Fruit fly (Drosophila melanogaster) whole organism, embryonic: ENCODE results near the gene CG9166.

ENCODE experiments used
- Atf-2 ChIP-seq: fragments of 200-800 bp; sonication (Bioruptor generic); optimal IDR thresholded peaks from 2 replicates; lab custom pipeline; 2016; ENCODE audit warnings: missing biosample characterization, missing genetic modification characterization
- CG10654 ChIP-seq: fragments of 200-800 bp; sonication (Bioruptor generic); optimal IDR thresholded peaks from 2 replicates; lab custom pipeline; 2016; ENCODE audit warnings: missing biosample characterization, missing genetic modification characterization
- CG11398 ChIP-seq: fragments of 200-800 bp; sonication (Bioruptor generic); optimal IDR thresholded peaks from 2 replicates; lab custom pipeline; 2016; ENCODE audit warnings: missing biosample characterization, missing genetic modification characterization
- CG14441 ChIP-seq: fragments of 200-800 bp; sonication (Bioruptor generic); IDR thresholded peaks from 2 replicates; pipeline ENCODE4 v1.3.6; 2022; ENCODE audit warnings: missing biosample characterization, missing genetic modification characterization
- CG15601 ChIP-seq: fragments of 200-800 bp; sonication (Bioruptor generic); optimal IDR thresholded peaks from 3 replicates; lab custom pipeline; 2019; ENCODE audit warnings: missing biosample characterization, mild to moderate bottlenecking, missing genetic modification characterization, moderate library complexity
- CG1602 ChIP-seq: fragments of 200-800 bp; sonication (Bioruptor generic); optimal IDR thresholded peaks from 3 replicates; lab custom pipeline; 2016; ENCODE audit warnings: missing biosample characterization, missing genetic modification characterization
- CG1647 ChIP-seq: fragments of 200-800 bp; sonication (Bioruptor generic); optimal IDR thresholded peaks from 3 replicates; lab custom pipeline; 2016; ENCODE audit warnings: missing biosample characterization, missing genetic modification characterization
- CG16863 ChIP-seq: fragments of 200-800 bp; sonication (Bioruptor generic); optimal IDR thresholded peaks from 3 replicates; lab custom pipeline; 2016; ENCODE audit warnings: missing biosample characterization, missing genetic modification characterization
- CG17385 ChIP-seq: fragments of 200-800 bp; sonication (Bioruptor generic); optimal IDR thresholded peaks from 3 replicates; lab custom pipeline; 2018; ENCODE audit warnings: missing biosample characterization, mild to moderate bottlenecking, missing genetic modification characterization
- CG17802 ChIP-seq: fragments of 200-800 bp; sonication (Bioruptor generic); optimal IDR thresholded peaks from 2 replicates; lab custom pipeline; 2018; ENCODE audit warnings: missing biosample characterization, mild to moderate bottlenecking, missing genetic modification characterization, moderate library complexity
- CG17829 ChIP-seq: fragments of 200-800 bp; optimal IDR thresholded peaks from 2 replicates; lab custom pipeline; 2019; ENCODE audit warnings: missing biosample characterization, mild to moderate bottlenecking, missing genetic modification characterization, moderate library complexity
- CG18599 ChIP-seq: fragments of 200-800 bp; sonication (Bioruptor generic); optimal IDR thresholded peaks from 3 replicates; lab custom pipeline; 2017; ENCODE audit warnings: missing biosample characterization, missing genetic modification characterization, mild to moderate bottlenecking, moderate library complexity, missing genetic modification reagents
- CG2202 ChIP-seq: fragments of 200-800 bp; sonication (Bioruptor generic); optimal IDR thresholded peaks from 2 replicates; lab custom pipeline; 2018; ENCODE audit warnings: missing biosample characterization, mild to moderate bottlenecking, missing genetic modification characterization
- CG2678 ChIP-seq: fragments of 200-800 bp; sonication (Bioruptor generic); optimal IDR thresholded peaks from 3 replicates; lab custom pipeline; 2019; ENCODE audit warnings: missing biosample characterization, mild to moderate bottlenecking, missing genetic modification characterization, moderate library complexity
- CG2875 ChIP-seq: fragments of 200-800 bp; sonication (Bioruptor generic); optimal IDR thresholded peaks from 2 replicates; lab custom pipeline; 2017; ENCODE audit warnings: missing biosample characterization, mild to moderate bottlenecking, missing genetic modification characterization, missing genetic modification reagents
- CG31441 ChIP-seq: fragments of 200-800 bp; sonication (Bioruptor generic); IDR thresholded peaks from 2 replicates; pipeline ENCODE4 v1.3.6; 2022; ENCODE audit warnings: missing biosample characterization, missing genetic modification characterization
- CG32532 ChIP-seq: fragments of 200-800 bp; sonication (Bioruptor generic); IDR thresholded peaks from 2 replicates; pipeline ENCODE4 v1.3.6; 2022; ENCODE audit warnings: missing biosample characterization, missing genetic modification characterization
- CG3847 ChIP-seq: fragments of 200-800 bp; sonication (Bioruptor generic); IDR thresholded peaks from 2 replicates; pipeline ENCODE4 v1.3.6; 2022; ENCODE audit warnings: missing biosample characterization, missing genetic modification characterization
- CG5953 ChIP-seq: fragments of 200-800 bp; sonication (Bioruptor generic); IDR thresholded peaks from 2 replicates; pipeline ENCODE4 v1.3.6; 2022; ENCODE audit warnings: missing biosample characterization, missing genetic modification characterization
- CG7372 ChIP-seq: fragments of 200-800 bp; sonication (Bioruptor generic); IDR thresholded peaks from 2 replicates; pipeline ENCODE4 v1.3.6; 2022; ENCODE audit warnings: missing biosample characterization, missing genetic modification characterization
- CG7839 ChIP-seq: fragments of 200-800 bp; sonication (Bioruptor generic); optimal IDR thresholded peaks from 3 replicates; lab custom pipeline; 2018; ENCODE audit warnings: missing biosample characterization, mild to moderate bottlenecking, missing genetic modification characterization, moderate library complexity
- CG8281 ChIP-seq: fragments of 200-800 bp; sonication (Bioruptor generic); optimal IDR thresholded peaks from 2 replicates; lab custom pipeline; 2018; ENCODE audit warnings: missing biosample characterization, mild to moderate bottlenecking, missing genetic modification characterization, moderate library complexity
- CG8359 ChIP-seq: fragments of 200-800 bp; sonication (Bioruptor generic); optimal IDR thresholded peaks from 2 replicates; lab custom pipeline; 2017; ENCODE audit warnings: missing biosample characterization, mild to moderate bottlenecking, missing genetic modification characterization, borderline replicate concordance
- CoRest ChIP-seq: fragments of 200-800 bp; sonication (Bioruptor generic); optimal IDR thresholded peaks from 3 replicates; lab custom pipeline; 2018; ENCODE audit warnings: missing biosample characterization, mild to moderate bottlenecking, missing genetic modification characterization, moderate library complexity
- Dll ChIP-seq: fragments of 200-800 bp; sonication (Bioruptor generic); IDR thresholded peaks from 4 replicates; pipeline ENCODE4 v1.3.6; 2022; ENCODE audit warnings: missing biosample characterization, missing genetic modification characterization; ENCODE audit not compliant: partially characterized antibody
- Drgx ChIP-seq: fragments of 200-800 bp; sonication (Bioruptor generic); IDR thresholded peaks from 2 replicates; pipeline ENCODE4 v1.3.6; 2022; ENCODE audit warnings: missing biosample characterization, missing genetic modification characterization
- E2f1 ChIP-seq: fragments of 200-800 bp; sonication (Bioruptor generic); IDR thresholded peaks from 2 replicates; pipeline ENCODE4 v1.3.6; 2022; ENCODE audit warnings: missing biosample characterization, missing genetic modification characterization
- Fer1 ChIP-seq: fragments of 200-800 bp; sonication (Bioruptor generic); optimal IDR thresholded peaks from 2 replicates; lab custom pipeline; 2017; ENCODE audit warnings: missing biosample characterization, mild to moderate bottlenecking, missing genetic modification characterization
- Sox100B ChIP-seq: fragments of 200-800 bp; sonication (Bioruptor generic); optimal IDR thresholded peaks from 3 replicates; lab custom pipeline; 2018; ENCODE audit warnings: missing biosample characterization, mild to moderate bottlenecking, missing genetic modification characterization
- al ChIP-seq: fragments of 200-800 bp; sonication (Bioruptor generic); IDR thresholded peaks from 2 replicates; pipeline ENCODE4 v1.3.6; 2022; ENCODE audit warnings: missing biosample characterization, missing genetic modification characterization
- ara ChIP-seq: fragments of 200-800 bp; sonication (Bioruptor generic); IDR thresholded peaks from 2 replicates; pipeline ENCODE4 v1.3.6; 2022; ENCODE audit warnings: missing biosample characterization, missing genetic modification characterization
- ash1 ChIP-seq: fragments of 200-800 bp; sonication (Bioruptor generic); optimal IDR thresholded peaks from 2 replicates; lab custom pipeline; 2018; ENCODE audit warnings: missing biosample characterization, mild to moderate bottlenecking, missing genetic modification characterization
- bab2 ChIP-seq: fragments of 200-800 bp; sonication (Bioruptor generic); optimal IDR thresholded peaks from 2 replicates; lab custom pipeline; 2016; ENCODE audit warnings: missing biosample characterization, missing genetic modification characterization
- bbx ChIP-seq: fragments of 200-800 bp; sonication (Bioruptor generic); IDR thresholded peaks from 2 replicates; pipeline ENCODE4 v1.3.6; 2022; ENCODE audit warnings: missing biosample characterization, missing genetic modification characterization; ENCODE audit not compliant: partially characterized antibody
- gcm ChIP-seq: fragments of 200-800 bp; sonication (Bioruptor generic); optimal IDR thresholded peaks from 2 replicates; lab custom pipeline; 2019; ENCODE audit warnings: missing biosample characterization, mild to moderate bottlenecking, missing genetic modification characterization, moderate library complexity
- hb ChIP-seq: fragments of 200-800 bp; sonication (Bioruptor generic); IDR thresholded peaks from 3 replicates; pipeline ENCODE4 v1.3.6; 2022; ENCODE audit warnings: missing biosample characterization, missing genetic modification characterization; ENCODE audit not compliant: partially characterized antibody
- kah ChIP-seq: fragments of 200-800 bp; sonication (Bioruptor generic); optimal IDR thresholded peaks from 2 replicates; lab custom pipeline; 2018; ENCODE audit warnings: missing biosample characterization, mild to moderate bottlenecking, missing genetic modification characterization
- lmd ChIP-seq: fragments of 200-800 bp; sonication (Bioruptor generic); IDR thresholded peaks from 2 replicates; pipeline ENCODE4 v1.3.6; 2022; ENCODE audit warnings: missing biosample characterization, missing genetic modification characterization
- pb ChIP-seq: fragments of 200-800 bp; sonication (Bioruptor generic); optimal IDR thresholded peaks from 3 replicates; lab custom pipeline; 2016; ENCODE audit warnings: missing biosample characterization, missing genetic modification characterization
- pum ChIP-seq: fragments of 200-800 bp; sonication (Bioruptor generic); optimal IDR thresholded peaks from 2 replicates; lab custom pipeline; 2016; ENCODE audit warnings: missing biosample characterization, missing genetic modification characterization
- repo ChIP-seq: fragments of 200-800 bp; sonication (Bioruptor generic); optimal IDR thresholded peaks from 2 replicates; lab custom pipeline; 2016; ENCODE audit warnings: missing biosample characterization, missing genetic modification characterization
- sens ChIP-seq: fragments of 200-800 bp; sonication (Bioruptor generic); peaks from one replicate; lab custom pipeline; 2016; ENCODE audit warnings: missing biosample characterization, missing genetic modification characterization
- sim ChIP-seq: fragments of 200-800 bp; sonication (Bioruptor generic); IDR thresholded peaks from 2 replicates; pipeline ENCODE4 v1.3.6; 2022; ENCODE audit warnings: missing biosample characterization, missing genetic modification characterization
- sna ChIP-seq: fragments of 200-800 bp; sonication (Bioruptor generic); IDR thresholded peaks from 2 replicates; pipeline ENCODE4 v1.3.6; 2022; ENCODE audit warnings: missing biosample characterization, missing genetic modification characterization; ENCODE audit not compliant: partially characterized antibody
- ssp ChIP-seq: fragments of 200-800 bp; sonication (Bioruptor generic); IDR thresholded peaks from 2 replicates; pipeline ENCODE4 v1.3.6; 2022; ENCODE audit warnings: missing biosample characterization, missing genetic modification characterization
- tna ChIP-seq: fragments of 200-800 bp; sonication (Bioruptor generic); IDR thresholded peaks from 2 replicates; pipeline ENCODE4 v1.3.6; 2022; ENCODE audit warnings: missing biosample characterization, missing genetic modification characterization; ENCODE audit not compliant: partially characterized antibody
- unpg ChIP-seq: fragments of 200-800 bp; sonication (Bioruptor generic); optimal IDR thresholded peaks from 3 replicates; lab custom pipeline; 2018; ENCODE audit warnings: missing biosample characterization, mild to moderate bottlenecking, missing genetic modification characterization, moderate library complexity
- z ChIP-seq: fragments of 200-800 bp; sonication (Bioruptor generic); IDR thresholded peaks from 3 replicates; pipeline ENCODE4 v1.3.6; 2022; ENCODE audit warnings: missing biosample characterization, missing genetic modification characterization

Gene CG9166

dm6 chr3L:1376014-1376745 is 25.3 kb downstream of the CG9166 start (continued):
- peak; percentile 22 for TF ChIP-seq Sox100B
- no peak for TF ChIP-seq ash1 (GFP tag; lab: Kevin White, UChicago)
- peak; percentile 69 for TF ChIP-seq E2f1
- peak; percentile 65 for TF ChIP-seq CG14441 (GFP tag; lab: Robert Waterston, UW)
- peak; percentile 6 for TF ChIP-seq CG18599 (GFP tag; lab: Kevin White, UChicago)
- peak; percentile 20; the same call in 1 of the 2 replicates for TF ChIP-seq CG32532
- TF ChIP-seq sim = no peak
- peak; percentile 93 for TF ChIP-seq sens
- no peak for TF ChIP-seq CG8281 (tag; lab: Kevin White, UChicago)
- TF ChIP-seq tna (GFP tag; lab: Robert Waterston, UW) = peak; percentile 43; the same call in 1 of the 2 replicates
- peak; percentile 50; the same call in 1 of the 2 replicates for TF ChIP-seq bbx
- peak; percentile 20 for TF ChIP-seq CG11398 (GFP tag; lab: Kevin White, UChicago)
- peak; percentile 69; the same call in 1 of the 2 replicates for TF ChIP-seq ara (GFP tag; lab: Robert Waterston, UW)
- TF ChIP-seq CG31441 (GFP tag; lab: Robert Waterston, UW) = peak; percentile 74
- TF ChIP-seq repo = peak; percentile 34
- TF ChIP-seq pb = no peak
- peak; percentile 83 for TF ChIP-seq Drgx (GFP tag; lab: Robert Waterston, UW)
- TF ChIP-seq CG17802 (tag; lab: Kevin White, UChicago) = no peak
- TF ChIP-seq kah = no peak
- no peak for TF ChIP-seq CG2202 (tag; lab: Kevin White, UChicago)
- 0 out of 2 replicates have a peak, but pooled peaks have one; percentile 12 for TF ChIP-seq CG3847 (GFP tag; lab: Robert Waterston, UW)
- 0 out of 2 replicates have a peak, but pooled peaks have one; percentile 6 for TF ChIP-seq al (GFP tag; lab: Robert Waterston, UW)
- peak; percentile 66 for TF ChIP-seq unpg
- 0 out of 2 replicates have a peak, but pooled peaks have one; percentile 30 for TF ChIP-seq CG7372 (GFP tag; lab: Robert Waterston, UW)
- no peak for TF ChIP-seq Atf-2 (GFP tag; lab: Kevin White, UChicago)
- TF ChIP-seq CG15601 (tag; lab: Kevin White, UChicago) = peak; percentile 41
- TF ChIP-seq CG8359 (GFP tag; lab: Kevin White, UChicago) = no peak
- TF ChIP-seq CG17385 (GFP tag; lab: Kevin White, UChicago) = peak; percentile 49
- peak; percentile 22 for TF ChIP-seq CG1602 (GFP tag; lab: Kevin White, UChicago)
- peak; percentile 43 for TF ChIP-seq CG7839 (tag; lab: Kevin White, UChicago)
- TF ChIP-seq hb (GFP tag; lab: Robert Waterston, UW) = peak; percentile 76
- peak; percentile 47 for TF ChIP-seq CG2875
- TF ChIP-seq Fer1 (GFP tag; lab: Kevin White, UChicago) = peak; percentile 18
- peak; percentile 88 for TF ChIP-seq Dll (GFP tag; lab: Robert Waterston, UW)
- TF ChIP-seq CG10654 = peak; percentile 6
- peak; percentile 13 for TF ChIP-seq CG16863
- peak; percentile 17 for TF ChIP-seq pum (GFP tag; lab: Kevin White, UChicago)
- peak; percentile 33 for TF ChIP-seq gcm (GFP tag; lab: Kevin White, UChicago)
- peak; percentile 82 for TF ChIP-seq sna (GFP tag; lab: Robert Waterston, UW)
- TF ChIP-seq lmd (GFP tag; lab: Robert Waterston, UW) = peak; percentile 43
- TF ChIP-seq z (GFP tag; lab: Robert Waterston, UW) = 0 out of 3 replicates have a peak, but pooled peaks have one; percentile 21
- peak; percentile 46 for TF ChIP-seq CG2678
- TF ChIP-seq CoRest = peak; percentile 39
- TF ChIP-seq CG5953 (GFP tag; lab: Robert Waterston, UW) = peak; percentile 28; the same call in 1 of the 2 replicates
- peak; percentile 50 for TF ChIP-seq CG1647
- TF ChIP-seq bab2 (GFP tag; lab: Kevin White, UChicago) = peak; percentile 50
- peak; percentile 43; the same call in 1 of the 2 replicates for TF ChIP-seq ssp
- peak; percentile 34 for TF ChIP-seq CG17829 (tag; lab: Kevin White, UChicago)
